Worm (Caenorhabditis elegans): Measurements from ENCODE around the gene fbxa-141.
A peak's percentile ranks its signal among the peaks of the same experiment; 100 is the strongest.

ce11 chrX:14561416-14561973, 48.8 kb upstream of the fbxa-141 start:
- peak in 1 of 2 experiments; percentile 62 for TF ChIP-seq lsy-2 (tag; optimal IDR thresholded peaks at IDR 0.05)
- TF ChIP-seq ceh-82 (tag; optimal IDR thresholded peaks at IDR 0.05) = no peak
- TF ChIP-seq unc-62 (GFP tag; optimal IDR thresholded peaks at IDR 0.05) = no peak
- TF ChIP-seq nhr-77 (tag; optimal IDR thresholded peaks at IDR 0.05) = no peak
- TF ChIP-seq blmp-1 (tag; optimal IDR thresholded peaks at IDR 0.05; ENCODE audit: insufficient read depth) = peak; percentile 92
- TF ChIP-seq ceh-16 (tag; optimal IDR thresholded peaks at IDR 0.05) = peak; percentile 12
- no peak for TF ChIP-seq ama-1 (optimal IDR thresholded peaks at IDR 0.05)
- no peak for TF ChIP-seq nhr-10 (tag; optimal IDR thresholded peaks at IDR 0.05)
- no peak for TF ChIP-seq snpc-4 (tag; optimal IDR thresholded peaks at IDR 0.05)
- peak; percentile 74 for TF ChIP-seq egl-27 (tag; optimal IDR thresholded peaks at IDR 0.05)
- peak; percentile 46 for TF ChIP-seq fos-1 (tag; optimal IDR thresholded peaks at IDR 0.05)
- TF ChIP-seq nhr-11 (tag; optimal IDR thresholded peaks at IDR 0.05) = no peak
- TF ChIP-seq unc-39 (tag; optimal IDR thresholded peaks at IDR 0.05) = no peak

Data from whole organism, L2 larva.